Fruit fly (Drosophila melanogaster) whole organism, embryonic: ENCODE measurements around the gene hale.

Experiments
- Atf6 ChIP-seq: fragments of 200-800 bp; sonication (Bioruptor generic); IDR thresholded peaks from 2 replicates; pipeline ENCODE4 v1.3.6; 2022; ENCODE audit warnings: missing biosample characterization, missing genetic modification characterization
- CG10565 ChIP-seq: fragments of 200-800 bp; sonication (Bioruptor generic); optimal IDR thresholded peaks from 3 replicates; lab custom pipeline; 2016; ENCODE audit warnings: missing biosample characterization, mild to moderate bottlenecking, missing genetic modification characterization
- CG10979 ChIP-seq: fragments of 200-800 bp; sonication (Bioruptor generic); optimal IDR thresholded peaks from 2 replicates; lab custom pipeline; 2018; ENCODE audit warnings: missing biosample characterization, mild to moderate bottlenecking, missing genetic modification characterization, moderate library complexity
- CG13424 ChIP-seq: fragments of 200-800 bp; sonication (Bioruptor generic); optimal IDR thresholded peaks from 2 replicates; lab custom pipeline; 2019; ENCODE audit warnings: missing biosample characterization, mild to moderate bottlenecking, missing genetic modification characterization, moderate library complexity
- CG13624 ChIP-seq: fragments of 200-800 bp; sonication (Bioruptor generic); optimal IDR thresholded peaks from 2 replicates; lab custom pipeline; 2016; ENCODE audit warnings: missing biosample characterization, missing genetic modification characterization
- CG15696 ChIP-seq: fragments of 200-800 bp; sonication (Bioruptor generic); optimal IDR thresholded peaks from 2 replicates; lab custom pipeline; 2019; ENCODE audit warnings: missing biosample characterization, mild to moderate bottlenecking, missing genetic modification characterization, moderate library complexity
- CG16863 ChIP-seq: fragments of 200-800 bp; sonication (Bioruptor generic); optimal IDR thresholded peaks from 3 replicates; lab custom pipeline; 2016; ENCODE audit warnings: missing biosample characterization, missing genetic modification characterization
- CG17328 ChIP-seq: fragments of 200-800 bp; sonication (Bioruptor generic); IDR thresholded peaks from 2 replicates; pipeline ENCODE4 v1.3.6; 2022; ENCODE audit warnings: missing biosample characterization, missing genetic modification characterization
- CG2875 ChIP-seq: fragments of 200-800 bp; sonication (Bioruptor generic); optimal IDR thresholded peaks from 2 replicates; lab custom pipeline; 2017; ENCODE audit warnings: missing biosample characterization, mild to moderate bottlenecking, missing genetic modification characterization, missing genetic modification reagents
- CG31224 ChIP-seq: fragments of 200-800 bp; sonication (Bioruptor generic); IDR thresholded peaks from 2 replicates; pipeline ENCODE4 v1.3.6; 2022; ENCODE audit warnings: missing biosample characterization, missing genetic modification characterization
- CG31388 ChIP-seq: fragments of 200-800 bp; sonication (Bioruptor generic); optimal IDR thresholded peaks from 2 replicates; lab custom pipeline; 2016; ENCODE audit warnings: missing biosample characterization, missing genetic modification characterization
- CG33557 ChIP-seq: fragments of 200-800 bp; sonication (Bioruptor generic); optimal IDR thresholded peaks from 2 replicates; lab custom pipeline; 2019; ENCODE audit warnings: missing biosample characterization, mild to moderate bottlenecking, missing genetic modification characterization, moderate library complexity
- CG4328 ChIP-seq: fragments of 200-800 bp; sonication (Bioruptor generic); optimal IDR thresholded peaks from 3 replicates; lab custom pipeline; 2017; ENCODE audit warnings: missing biosample characterization, missing genetic modification reagents, missing genetic modification characterization
- CG4360 ChIP-seq: fragments of 200-800 bp; sonication (Bioruptor generic); IDR thresholded peaks from 2 replicates; pipeline ENCODE4 v1.3.6; 2022; ENCODE audit warnings: missing biosample characterization, missing genetic modification characterization
- CG5953 ChIP-seq: fragments of 200-800 bp; sonication (Bioruptor generic); IDR thresholded peaks from 2 replicates; pipeline ENCODE4 v1.3.6; 2022; ENCODE audit warnings: missing biosample characterization, missing genetic modification characterization
- CG6813 ChIP-seq: fragments of 200-800 bp; sonication (Bioruptor generic); optimal IDR thresholded peaks from 2 replicates; lab custom pipeline; 2017; ENCODE audit warnings: missing biosample characterization, missing genetic modification characterization, mild to moderate bottlenecking, moderate library complexity, missing genetic modification reagents
- CG7987 ChIP-seq: fragments of 200-800 bp; sonication (Bioruptor generic); optimal IDR thresholded peaks from 2 replicates; lab custom pipeline; 2018; ENCODE audit warnings: missing biosample characterization, mild to moderate bottlenecking, missing genetic modification characterization, moderate library complexity
- CG8944 ChIP-seq: fragments of 200-800 bp; sonication (Bioruptor generic); optimal IDR thresholded peaks from 3 replicates; lab custom pipeline; 2016; ENCODE audit warnings: missing biosample characterization, missing genetic modification characterization
- CG9876 ChIP-seq: fragments of 200-800 bp; sonication (Bioruptor generic); optimal IDR thresholded peaks from 2 replicates; lab custom pipeline; 2016; ENCODE audit warnings: missing biosample characterization, missing genetic modification characterization
- CTCF ChIP-seq: fragments of 200-800 bp; sonication (Bioruptor generic); optimal IDR thresholded peaks from 2 replicates; lab custom pipeline; 2017; ENCODE audit warnings: missing biosample characterization, mild to moderate bottlenecking, missing genetic modification characterization, moderate library complexity
- CoRest ChIP-seq: fragments of 200-800 bp; sonication (Bioruptor generic); optimal IDR thresholded peaks from 3 replicates; lab custom pipeline; 2018; ENCODE audit warnings: missing biosample characterization, mild to moderate bottlenecking, missing genetic modification characterization, moderate library complexity
- Doc2 ChIP-seq: fragments of 200-800 bp; sonication (Bioruptor generic); IDR thresholded peaks from 2 replicates; pipeline ENCODE4 v1.3.6; 2022; ENCODE audit warnings: missing biosample characterization, missing genetic modification characterization
- E2f2 ChIP-seq: fragments of 200-800 bp; sonication (Bioruptor generic); IDR thresholded peaks from 2 replicates; pipeline ENCODE4 v1.3.6; 2022; ENCODE audit warnings: missing biosample characterization, missing genetic modification characterization
- Hr51 ChIP-seq, 2 experiments: fragments of 200-800 bp; sonication (Bioruptor generic); optimal IDR thresholded peaks; 2 replicates in 1 of 2; 3 replicates in 1 of 2; lab custom pipeline; 2016 to 2018; ENCODE audit warnings: missing biosample characterization in 2 of 2, missing genetic modification characterization in 2 of 2, mild to moderate bottlenecking in 1 of 2, moderate library complexity in 1 of 2
- Lpt ChIP-seq: fragments of >200 bp; optimal IDR thresholded peaks from 2 replicates; lab custom pipeline; 2018; ENCODE audit warnings: missing biosample characterization, missing genetic modification characterization
- Mad ChIP-seq: fragments of 200-800 bp; sonication (Bioruptor generic); optimal IDR thresholded peaks from 2 replicates; lab custom pipeline; 2016; ENCODE audit warnings: missing biosample characterization, missing genetic modification characterization
- NFAT ChIP-seq: fragments of 200-800 bp; sonication (Bioruptor generic); IDR thresholded peaks from 2 replicates; pipeline ENCODE4 v1.3.6; 2022; ENCODE audit warnings: missing biosample characterization, missing genetic modification characterization
- Ravus ChIP-seq: fragments of 200-800 bp; sonication (Bioruptor generic); IDR thresholded peaks from 2 replicates; pipeline ENCODE4 v1.3.6; 2022; ENCODE audit warnings: missing biosample characterization, missing genetic modification characterization
- Sry-δ ChIP-seq: fragments of 200-800 bp; sonication (Bioruptor generic); optimal IDR thresholded peaks from 2 replicates; lab custom pipeline; 2016; ENCODE audit warnings: missing biosample characterization, missing genetic modification characterization
- ash1 ChIP-seq: fragments of 200-800 bp; sonication (Bioruptor generic); optimal IDR thresholded peaks from 2 replicates; lab custom pipeline; 2018; ENCODE audit warnings: missing biosample characterization, mild to moderate bottlenecking, missing genetic modification characterization
- btn ChIP-seq: fragments of 200-800 bp; sonication (Bioruptor generic); optimal IDR thresholded peaks from 2 replicates; lab custom pipeline; 2016; ENCODE audit warnings: missing biosample characterization, missing genetic modification characterization
- dm ChIP-seq: fragments of 200-800 bp; sonication (Bioruptor generic); optimal IDR thresholded peaks from 3 replicates; lab custom pipeline; 2016; ENCODE audit warnings: missing biosample characterization, missing genetic modification characterization
- gfzf ChIP-seq: fragments of 200-800 bp; sonication (Bioruptor generic); optimal IDR thresholded peaks from 2 replicates; lab custom pipeline; 2016; ENCODE audit warnings: missing biosample characterization, mild to moderate bottlenecking, missing genetic modification characterization, moderate library complexity
- gsb-n ChIP-seq: fragments of 200-800 bp; sonication (Bioruptor generic); optimal IDR thresholded peaks from 3 replicates; lab custom pipeline; 2018; ENCODE audit warnings: missing biosample characterization, mild to moderate bottlenecking, missing genetic modification characterization
- insv ChIP-seq, 2 experiments: fragments of 200-800 bp; sonication (Bioruptor generic); optimal IDR thresholded peaks; 3 replicates each; lab custom pipeline; 2016 to 2018; ENCODE audit warnings: missing biosample characterization in 2 of 2, missing genetic modification characterization in 2 of 2
- lilli ChIP-seq: fragments of 200-800 bp; sonication (Bioruptor generic); optimal IDR thresholded peaks from 3 replicates; lab custom pipeline; 2016; ENCODE audit warnings: missing biosample characterization, missing genetic modification characterization
- lov ChIP-seq, 2 experiments: fragments of 200-800 bp in 1 of 2; fragments of >200 bp in 1 of 2; sonication (Bioruptor generic) in 1 of 2; IDR thresholded peaks in 1 of 2; optimal IDR thresholded peaks in 1 of 2; 2 replicates in 1 of 2; 3 replicates in 1 of 2; pipeline versions ENCODE4 v1.3.6 to Lab custom; 2017 to 2022; ENCODE audit warnings: missing biosample characterization in 1 of 2, missing genetic modification characterization in 1 of 2
- nau ChIP-seq: fragments of 200-800 bp; sonication (Bioruptor generic); optimal IDR thresholded peaks from 3 replicates; lab custom pipeline; 2017; ENCODE audit warnings: missing biosample characterization, mild to moderate bottlenecking, missing genetic modification characterization, missing genetic modification reagents
- nerfin-2 ChIP-seq: fragments of 200-800 bp; sonication (Bioruptor generic); IDR thresholded peaks from 2 replicates; pipeline ENCODE4 v1.3.6; 2022; ENCODE audit warnings: missing biosample characterization, missing genetic modification characterization; ENCODE audit not compliant: partially characterized antibody
- nom ChIP-seq: fragments of 200-800 bp; sonication (Bioruptor generic); optimal IDR thresholded peaks from 2 replicates; lab custom pipeline; 2017; ENCODE audit warnings: missing biosample characterization, missing genetic modification characterization, mild to moderate bottlenecking, moderate library complexity, missing genetic modification reagents
- phol ChIP-seq: fragments of 200-800 bp; sonication (Bioruptor generic); optimal IDR thresholded peaks from 3 replicates; lab custom pipeline; 2018; ENCODE audit warnings: missing biosample characterization, mild to moderate bottlenecking, missing genetic modification characterization, moderate library complexity
- pita ChIP-seq: fragments of 200-800 bp; sonication (Bioruptor generic); optimal IDR thresholded peaks from 2 replicates; lab custom pipeline; 2017; ENCODE audit warnings: missing biosample characterization, mild to moderate bottlenecking, missing genetic modification characterization
- pum ChIP-seq: fragments of 200-800 bp; sonication (Bioruptor generic); optimal IDR thresholded peaks from 2 replicates; lab custom pipeline; 2016; ENCODE audit warnings: missing biosample characterization, missing genetic modification characterization
- repo ChIP-seq: fragments of 200-800 bp; sonication (Bioruptor generic); optimal IDR thresholded peaks from 2 replicates; lab custom pipeline; 2016; ENCODE audit warnings: missing biosample characterization, missing genetic modification characterization
- run ChIP-seq: fragments of 200-800 bp; sonication (Bioruptor generic); optimal IDR thresholded peaks from 3 replicates; lab custom pipeline; 2018; ENCODE audit warnings: missing biosample characterization, mild to moderate bottlenecking, missing genetic modification characterization
- sd ChIP-seq: fragments of 200-800 bp; sonication (Bioruptor generic); optimal IDR thresholded peaks from 3 replicates; lab custom pipeline; 2018; ENCODE audit warnings: missing biosample characterization, mild to moderate bottlenecking, missing genetic modification characterization, moderate library complexity
- tgo ChIP-seq: fragments of 200-800 bp; sonication (Bioruptor generic); IDR thresholded peaks from 3 replicates; pipeline ENCODE4 v1.3.6; 2022; ENCODE audit warnings: missing biosample characterization, missing genetic modification characterization
- unc-4 ChIP-seq: fragments of 200-800 bp; sonication (Bioruptor generic); IDR thresholded peaks from 2 replicates; pipeline ENCODE4 v1.3.6; 2022; ENCODE audit warnings: missing biosample characterization, missing genetic modification characterization; ENCODE audit not compliant: partially characterized antibody
- vnd ChIP-seq: fragments of 200-800 bp; sonication (Bioruptor generic); IDR thresholded peaks from 3 replicates; pipeline ENCODE4 v1.3.6; 2022; ENCODE audit warnings: missing biosample characterization, missing genetic modification characterization; ENCODE audit not compliant: partially characterized antibody
- vvl ChIP-seq: fragments of 200-800 bp; sonication (Bioruptor generic); IDR thresholded peaks from 2 replicates; pipeline ENCODE4 v1.3.6; 2022; ENCODE audit warnings: missing biosample characterization, missing genetic modification characterization

hale gene

DNA sequence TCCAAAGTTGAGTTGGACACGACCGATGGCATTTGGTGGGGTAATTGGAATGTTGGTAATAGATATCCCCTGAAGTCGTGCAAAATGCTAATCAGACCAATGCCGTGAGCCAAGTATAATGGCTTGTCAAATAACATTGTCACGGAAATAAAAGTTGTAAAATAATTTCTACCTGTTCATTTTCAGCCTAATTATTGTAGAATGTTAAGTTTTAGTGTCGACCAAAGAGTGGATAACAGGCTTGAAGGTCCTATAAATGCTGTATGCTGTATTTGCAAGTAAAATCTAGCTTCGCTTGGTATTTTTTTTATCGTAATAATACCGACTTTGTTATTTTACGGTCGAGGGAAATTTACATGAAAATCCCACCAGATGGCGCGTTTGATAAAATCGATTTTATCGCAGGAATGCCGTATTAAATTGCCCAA, 18.8 kb upstream of the hale start (continued):
- TF ChIP-seq gsb-n (tag; lab: Kevin White, UChicago) (peak; percentile 46), CoRest (tag; lab: Kevin White, UChicago) (peak; percentile 36), Ravus (GFP tag; lab: Robert Waterston, UW) (no peak), CG9876 (GFP tag; lab: Kevin White, UChicago) (no peak), CG13424 (tag; lab: Kevin White, UChicago) (peak; percentile 38), CG7987 (GFP tag; lab: Kevin White, UChicago) (peak; percentile 22), phol (peak; percentile 8), pum (GFP tag; lab: Kevin White, UChicago) (no peak), insv (GFP tag; optimal IDR thresholded peaks at IDR 0.05; lab: Kevin White, UChicago) (peak; percentile 88 to 100), repo (GFP tag; lab: Kevin White, UChicago) (no peak), run (tag; lab: Kevin White, UChicago) (no peak), dm (GFP tag; lab: Kevin White, UChicago) (no peak), CG31388 (GFP tag; lab: Kevin White, UChicago) (no peak), sd (tag; lab: Kevin White, UChicago) (peak; percentile 88), CG5953 (GFP tag; lab: Robert Waterston, UW) (no peak), CG15696 (peak; percentile 30), Doc2 (GFP tag; lab: Robert Waterston, UW) (no peak), Lpt (GFP tag; lab: Kevin White, UChicago) (no peak), CG33557 (peak; percentile 23), tgo (GFP tag; lab: Robert Waterston, UW) (no peak), pita (GFP tag; lab: Kevin White, UChicago) (peak; percentile 61), CG17328 (GFP tag; lab: Robert Waterston, UW) (0 out of 2 replicates have a peak, but pooled peaks have one; percentile 24), vnd (GFP tag; lab: Robert Waterston, UW) (no peak), E2f2 (peak; percentile 24; the same call in 1 of the 2 replicates), Atf6 (GFP tag; lab: Robert Waterston, UW) (no peak), lov (optimal IDR thresholded peaks at IDR 0.05; lab: Kevin White, UChicago) (no peak), lov (GFP tag; IDR thresholded peaks at IDR 0.05; lab: Robert Waterston, UW) (no peak), lilli (GFP tag; lab: Kevin White, UChicago) (no peak), CG4328 (GFP tag; lab: Kevin White, UChicago) (no peak), CG8944 (no peak), CG6813 (GFP tag; lab: Kevin White, UChicago) (no peak), CG4360 (no peak), vvl (GFP tag; lab: Robert Waterston, UW) (peak; percentile 79; the same call in 1 of the 2 replicates), nom (GFP tag; lab: Kevin White, UChicago) (no peak), btn (GFP tag; lab: Kevin White, UChicago) (no peak), CG10979 (peak; percentile 46), CG13624 (no peak), Sry-δ (no peak), gfzf (peak; percentile 25), nerfin-2 (peak; percentile 33; the same call in 1 of the 2 replicates), Mad (GFP tag; lab: Kevin White, UChicago) (no peak), ash1 (no peak), unc-4 (GFP tag; lab: Robert Waterston, UW) (peak; percentile 55; the same call in 1 of the 2 replicates), nau (GFP tag; lab: Kevin White, UChicago) (peak; percentile 7), CG16863 (GFP tag; lab: Kevin White, UChicago) (no peak), Hr51 (GFP tag; optimal IDR thresholded peaks at IDR 0.05; lab: Kevin White, UChicago) (peak in 1 of 2 experiments; percentile 37), CG2875 (GFP tag; lab: Kevin White, UChicago) (peak; percentile 14), CTCF (peak; percentile 93), NFAT (no peak), CG10565 (GFP tag; lab: Kevin White, UChicago) (no peak), CG31224 (GFP tag; lab: Robert Waterston, UW) (no peak)
